Worm (Caenorhabditis elegans) whole organism, L3 larva: Measurements from ENCODE around the gene C33D3.3.
A peak's percentile ranks its signal among the peaks of the same experiment; 100 is the strongest.

Experiments used
- R02D3.7 ChIP-seq: fragments of 150-350 bp; optimal IDR thresholded peaks from 2 replicates; lab custom pipeline; 2014; ENCODE audit warnings: missing biosample characterization, missing genetic modification characterization
- ceh-16 ChIP-seq: sonication (generic microtip); optimal IDR thresholded peaks from 2 replicates; lab custom pipeline; 2017; ENCODE audit warnings: missing biosample characterization, missing genetic modification characterization
- ceh-28 ChIP-seq: fragments of 150-350 bp; optimal IDR thresholded peaks from 2 replicates; lab custom pipeline; 2014; ENCODE audit warnings: missing biosample characterization, missing genetic modification reagents, missing genetic modification characterization
- ceh-82 ChIP-seq: fragments of 150-350 bp; optimal IDR thresholded peaks from 2 replicates; lab custom pipeline; 2014; ENCODE audit warnings: missing biosample characterization, missing genetic modification characterization
- ceh-9 ChIP-seq: sonication (generic microtip); optimal IDR thresholded peaks from 2 replicates; lab custom pipeline; 2018; ENCODE audit warnings: missing biosample characterization, missing genetic modification characterization
- daf-12 ChIP-seq: fragments of 150-350 bp; optimal IDR thresholded peaks from 2 replicates; lab custom pipeline; 2014; ENCODE audit warnings: missing biosample characterization, missing genetic modification reagents, missing genetic modification characterization
- egl-5 ChIP-seq: fragments of 150-350 bp; optimal IDR thresholded peaks from 2 replicates; lab custom pipeline; 2017; ENCODE audit warnings: missing biosample characterization, missing genetic modification reagents, missing genetic modification characterization, inconsistent platforms
- elt-2 ChIP-seq: sonication (generic microtip); optimal IDR thresholded peaks from 2 replicates; lab custom pipeline; 2016; ENCODE audit warnings: missing genetic modification reagents, mild to moderate bottlenecking, missing genetic modification characterization, missing compliant biosample characterization
- fkh-10 ChIP-seq: sonication (generic microtip); optimal IDR thresholded peaks from 2 replicates; lab custom pipeline; 2017; ENCODE audit warnings: missing biosample characterization, missing genetic modification reagents, missing genetic modification characterization
- fos-1 ChIP-seq: fragments of 150-350 bp; optimal IDR thresholded peaks from 2 replicates; lab custom pipeline; 2014; ENCODE audit warnings: missing biosample characterization, missing genetic modification characterization
- hmg-11 ChIP-seq: sonication (generic microtip); optimal IDR thresholded peaks from 2 replicates; lab custom pipeline; 2016; ENCODE audit warnings: missing genetic modification characterization, missing compliant biosample characterization
- jun-1 ChIP-seq: fragments of 150-350 bp; optimal IDR thresholded peaks from 2 replicates; lab custom pipeline; 2014; ENCODE audit warnings: missing biosample characterization, missing genetic modification reagents, missing genetic modification characterization
- lin-15B ChIP-seq: fragments of 150-350 bp; optimal IDR thresholded peaks from 2 replicates; lab custom pipeline; 2014; ENCODE audit warnings: missing biosample characterization, missing genetic modification characterization
- lin-39 ChIP-seq: fragments of 150-350 bp; optimal IDR thresholded peaks from 2 replicates; lab custom pipeline; 2018; ENCODE audit warnings: missing biosample characterization, missing genetic modification reagents, missing genetic modification characterization
- mdl-1 ChIP-seq: fragments of 150-350 bp; optimal IDR thresholded peaks from 2 replicates; lab custom pipeline; 2014; ENCODE audit warnings: missing biosample characterization, missing genetic modification characterization
- mml-1 ChIP-seq: fragments of 150-350 bp; sonication (generic microtip); optimal IDR thresholded peaks from 3 replicates; lab custom pipeline; 2014; ENCODE audit warnings: missing biosample characterization, missing genetic modification characterization
- nfya-1 ChIP-seq: sonication (generic microtip); optimal IDR thresholded peaks from 2 replicates; lab custom pipeline; 2017; ENCODE audit warnings: missing genetic modification characterization, mild to moderate bottlenecking, missing compliant biosample characterization, antibody characterized with exemption, moderate library complexity; ENCODE audit not compliant: insufficient read depth
- nhr-11 ChIP-seq: fragments of 150-350 bp; optimal IDR thresholded peaks from 2 replicates; lab custom pipeline; 2014; ENCODE audit warnings: missing biosample characterization, missing genetic modification characterization
- nhr-23 ChIP-seq: fragments of 150-350 bp; optimal IDR thresholded peaks from 2 replicates; lab custom pipeline; 2014; ENCODE audit warnings: missing biosample characterization, missing genetic modification reagents, missing genetic modification characterization
- nhr-237 ChIP-seq: fragments of 150-350 bp; optimal IDR thresholded peaks from 2 replicates; lab custom pipeline; 2014; ENCODE audit warnings: missing biosample characterization, missing genetic modification characterization
- nhr-28 ChIP-seq: fragments of 150-350 bp; optimal IDR thresholded peaks from 2 replicates; lab custom pipeline; 2014; ENCODE audit warnings: missing biosample characterization, missing genetic modification characterization
- nhr-67 ChIP-seq: fragments of 150-350 bp; optimal IDR thresholded peaks from 2 replicates; lab custom pipeline; 2014; ENCODE audit warnings: missing biosample characterization, missing genetic modification characterization
- nhr-76 ChIP-seq: fragments of 150-350 bp; sonication (generic microtip); optimal IDR thresholded peaks from 5 replicates; lab custom pipeline; 2014; ENCODE audit warnings: missing biosample characterization, missing genetic modification characterization
- nhr-77 ChIP-seq: fragments of 150-350 bp; optimal IDR thresholded peaks from 2 replicates; lab custom pipeline; 2014; ENCODE audit warnings: missing biosample characterization, missing genetic modification characterization
- pha-4 ChIP-seq: fragments of 150-350 bp; optimal IDR thresholded peaks from 2 replicates; lab custom pipeline; 2014; ENCODE audit warnings: missing biosample characterization, missing genetic modification reagents, missing genetic modification characterization
- pqm-1 ChIP-seq: fragments of 150-350 bp; optimal IDR thresholded peaks from 2 replicates; lab custom pipeline; 2017; ENCODE audit warnings: missing biosample characterization, missing genetic modification characterization, inconsistent platforms
- sea-2 ChIP-seq: fragments of 150-350 bp; sonication (generic microtip); optimal IDR thresholded peaks from 4 replicates; lab custom pipeline; 2014; ENCODE audit warnings: missing biosample characterization, missing genetic modification reagents, missing genetic modification characterization
- skn-1 ChIP-seq: fragments of 150-350 bp; optimal IDR thresholded peaks from 2 replicates; lab custom pipeline; 2014; ENCODE audit warnings: missing biosample characterization, missing genetic modification characterization
- snpc-4 ChIP-seq: fragments of 150-350 bp; optimal IDR thresholded peaks from 2 replicates; lab custom pipeline; 2014; ENCODE audit warnings: missing biosample characterization, missing genetic modification characterization
- tbx-2 ChIP-seq: sonication (generic microtip); optimal IDR thresholded peaks from 2 replicates; lab custom pipeline; 2016; ENCODE audit warnings: mild to moderate bottlenecking, missing genetic modification characterization, missing compliant biosample characterization
- unc-39 ChIP-seq: sonication (generic microtip); optimal IDR thresholded peaks from 4 replicates; lab custom pipeline; 2017; ENCODE audit warnings: missing biosample characterization, missing genetic modification characterization
- unc-62 ChIP-seq: fragments of 150-350 bp; sonication (generic microtip); optimal IDR thresholded peaks from 4 replicates; lab custom pipeline; 2014; ENCODE audit warnings: missing biosample characterization, missing genetic modification reagents, missing genetic modification characterization
- zag-1 ChIP-seq: fragments of 150-350 bp; optimal IDR thresholded peaks from 2 replicates; lab custom pipeline; 2014; ENCODE audit warnings: missing biosample characterization, missing genetic modification characterization
- ztf-11 ChIP-seq: fragments of 150-350 bp; optimal IDR thresholded peaks from 2 replicates; lab custom pipeline; 2014; ENCODE audit warnings: missing biosample characterization, missing genetic modification characterization
- ztf-4 ChIP-seq: fragments of 150-350 bp; optimal IDR thresholded peaks from 2 replicates; lab custom pipeline; 2014; ENCODE audit warnings: missing biosample characterization, missing genetic modification characterization

The C33D3.3 gene

ce11 chrX:10485300-10485755, at the start of gene C33D3.3:
TSS of gene C33D3.3 (plus strand) at chrX:10485350.
- TF ChIP-seq pqm-1 (tag; lab: Kevin White, UChicago) (no peak), nhr-237 (tag; lab: Kevin White, UChicago) (no peak), jun-1 (tag; lab: Kevin White, UChicago) (no peak), ztf-11 (tag; lab: Kevin White, UChicago) (no peak), tbx-2 (tag; lab: Kevin White, UChicago) (no peak), egl-5 (no peak)

- TF ChIP-seq lin-15B (peak; percentile 40), hmg-11 (tag; lab: Kevin White, UChicago) (peak; percentile 81), tbx-2 (tag; lab: Kevin White, UChicago) (peak; percentile 82), nhr-67 (tag; lab: Kevin White, UChicago) (no peak), ztf-4 (tag; lab: Kevin White, UChicago) (no peak), ceh-28 (tag; lab: Kevin White, UChicago) (peak; percentile 63), nfya-1 (tag; lab: Kevin White, UChicago) (peak; percentile 86), ceh-16 (tag; lab: Kevin White, UChicago) (no peak), R02D3.7 (tag; lab: Kevin White, UChicago) (peak; percentile 4), fkh-10 (GFP tag; lab: Kevin White, UChicago) (peak; percentile 97), pha-4 (tag; lab: Kevin White, UChicago) (peak; percentile 26), nhr-11 (peak; percentile 83), nhr-77 (tag; lab: Kevin White, UChicago) (no peak), zag-1 (tag; lab: Kevin White, UChicago) (peak; percentile 79), fos-1 (tag; lab: Kevin White, UChicago) (no peak), elt-2 (no peak), mdl-1 (peak; percentile 58), nhr-76 (tag; lab: Kevin White, UChicago) (no peak), ztf-11 (tag; lab: Kevin White, UChicago) (no peak), skn-1 (tag; lab: Kevin White, UChicago) (no peak), snpc-4 (tag; lab: Kevin White, UChicago) (peak; percentile 30), unc-62 (peak; percentile 23), egl-5 (peak; percentile 72), lin-39 (tag; lab: Kevin White, UChicago) (peak; percentile 94), sea-2 (GFP tag; lab: Kevin White, UChicago) (no peak), pqm-1 (tag; lab: Kevin White, UChicago) (no peak), ceh-82 (tag; lab: Kevin White, UChicago) (peak; percentile 56)
Measured at ce11 chrX:10435492-10435939, 49.6 kb upstream of the C33D3.3 start.

- TF ChIP-seq nhr-23 (tag; lab: Kevin White, UChicago): no peak
- no peak for TF ChIP-seq daf-12
- TF ChIP-seq nhr-11: no peak
- TF ChIP-seq ztf-4 (tag; lab: Kevin White, UChicago): no peak
Measured at ce11 chrX:10437421-10437820, 47.7 kb upstream of the C33D3.3 start.

ce11 chrX:10440781-10441180, 44.4 kb upstream of the C33D3.3 start:
- peak; percentile 58 for TF ChIP-seq elt-2
- no peak for TF ChIP-seq R02D3.7 (tag; lab: Kevin White, UChicago)
- TF ChIP-seq pqm-1 (tag; lab: Kevin White, UChicago): peak; percentile 33
- TF ChIP-seq unc-39 (tag; lab: Kevin White, UChicago): no peak

- TF ChIP-seq ztf-11 (tag; lab: Kevin White, UChicago): no peak
- TF ChIP-seq elt-2: no peak
- TF ChIP-seq fkh-10 (GFP tag; lab: Kevin White, UChicago): no peak
- TF ChIP-seq ztf-4 (tag; lab: Kevin White, UChicago): no peak
- TF ChIP-seq lin-15B: no peak
- TF ChIP-seq nhr-76 (tag; lab: Kevin White, UChicago): no peak
- TF ChIP-seq nhr-77 (tag; lab: Kevin White, UChicago): no peak
- no peak for TF ChIP-seq ceh-9 (tag; lab: Kevin White, UChicago)
- no peak for TF ChIP-seq nhr-28
- no peak for TF ChIP-seq daf-12
- TF ChIP-seq fos-1 (tag; lab: Kevin White, UChicago): no peak
- TF ChIP-seq skn-1 (tag; lab: Kevin White, UChicago): no peak
- TF ChIP-seq nhr-67 (tag; lab: Kevin White, UChicago): no peak
- no peak for TF ChIP-seq mml-1 (tag; lab: Kevin White, UChicago)
- no peak for TF ChIP-seq tbx-2 (tag; lab: Kevin White, UChicago)
Measured at ce11 chrX:10443836-10444235, 41.3 kb upstream of the C33D3.3 start, which contains the start of gene C39B10.3. TSS of gene C39B10.3 (plus strand) at chrX:10444136.
